Worm (Caenorhabditis elegans): ENCODE measurements around the gene dop-2.

dop-2 gene

ce11 chrV:9570197-9570596 is 38.2 kb upstream of the dop-2 start, which contains the start of gene F25B3.5:
F25B3.5 (minus strand) TSS chrV:9570297.
- TF ChIP-seq fkh-8 (tag; optimal IDR thresholded peaks at IDR 0.05), result no peak
- TF ChIP-seq hlh-4 (tag; optimal IDR thresholded peaks at IDR 0.05), result no peak
- TF ChIP-seq elt-2 (tag; optimal IDR thresholded peaks at IDR 0.05), result peak; percentile 41
- TF ChIP-seq aly-2 (tag; optimal IDR thresholded peaks at IDR 0.05), result no peak
- no peak for TF ChIP-seq xbp-1 (tag; optimal IDR thresholded peaks at IDR 0.05)
- TF ChIP-seq hlh-17 (GFP tag; optimal IDR thresholded peaks at IDR 0.05; ENCODE audit: borderline replicate concordance), result no peak
- TF ChIP-seq dsc-1 (tag; optimal IDR thresholded peaks at IDR 0.05), result no peak

- TF ChIP-seq fkh-8 (tag; optimal IDR thresholded peaks at IDR 0.05), result no peak
- TF ChIP-seq lir-3 (tag; optimal IDR thresholded peaks at IDR 0.05; ENCODE audit: poor library complexity), result no peak
- peak; percentile 68 for TF ChIP-seq elt-2 (tag; optimal IDR thresholded peaks at IDR 0.05)
- TF ChIP-seq nhr-71 (tag; optimal IDR thresholded peaks at IDR 0.05), result no peak
Measured at ce11 chrV:9571056-9571455, 37.3 kb upstream of the dop-2 start.

ce11 chrV:9571673-9572072 is 36.7 kb upstream of the dop-2 start:
- no peak for TF ChIP-seq lin-15B (tag; optimal IDR thresholded peaks at IDR 0.05)
- peak; percentile 30 for TF ChIP-seq blmp-1 (tag; optimal IDR thresholded peaks at IDR 0.05)

- no peak for TF ChIP-seq fkh-8 (tag; optimal IDR thresholded peaks at IDR 0.05)
- TF ChIP-seq nhr-11 (tag; optimal IDR thresholded peaks at IDR 0.05), result no peak
- no peak for TF ChIP-seq xbp-1 (tag; optimal IDR thresholded peaks at IDR 0.05)
- TF ChIP-seq ces-1 (GFP tag; optimal IDR thresholded peaks at IDR 0.05), result no peak
- TF ChIP-seq hlh-17 (GFP tag; optimal IDR thresholded peaks at IDR 0.05; ENCODE audit: borderline replicate concordance), result no peak
- no peak for TF ChIP-seq pqm-1 (tag; optimal IDR thresholded peaks at IDR 0.05)
Measured at ce11 chrV:9576991-9577390, 31.4 kb upstream of the dop-2 start, which contains the start of gene F25B3.2. F25B3.2 (plus strand) TSS chrV:9577291.

ce11 chrV:9582594-9583322 is 25.6 kb upstream of the dop-2 start, which contains the start of gene rtfo-1:
rtfo-1 (minus strand) TSS chrV:9582644.
- TF ChIP-seq hlh-17 (GFP tag; optimal IDR thresholded peaks at IDR 0.05; ENCODE audit: borderline replicate concordance) (no peak), swsn-7 (tag; optimal IDR thresholded peaks at IDR 0.05) (peak; percentile 56), lsy-2 (tag; optimal IDR thresholded peaks at IDR 0.05) (peak; percentile 36 to 41), nhr-71 (tag; optimal IDR thresholded peaks at IDR 0.05) (peak; percentile 58), irx-1 (tag; optimal IDR thresholded peaks at IDR 0.05) (peak; percentile 30), tbx-2 (tag; optimal IDR thresholded peaks at IDR 0.05) (peak; percentile 39), nhr-90 (tag; optimal IDR thresholded peaks at IDR 0.05; ENCODE audit: poor library complexity) (peak; percentile 69), hpl-2 (GFP tag; optimal IDR thresholded peaks at IDR 0.05) (peak; percentile 38), lir-3 (tag; optimal IDR thresholded peaks at IDR 0.05; ENCODE audit: poor library complexity) (peak; percentile 31), mdl-1 (tag; optimal IDR thresholded peaks at IDR 0.05) (peak in 1 of 2 experiments; percentile 48), nhr-77 (tag; optimal IDR thresholded peaks at IDR 0.05) (no peak), lin-13 (GFP tag; optimal IDR thresholded peaks at IDR 0.05) (peak; percentile 38), unc-98 (GFP tag; IDR thresholded peaks at IDR 0.05) (no peak), xbp-1 (tag; optimal IDR thresholded peaks at IDR 0.05) (peak; percentile 54), dpl-1 (GFP tag; optimal IDR thresholded peaks at IDR 0.05) (peak; percentile 30 to 50 (median 47)), unc-86 (tag; optimal IDR thresholded peaks at IDR 0.05) (peak; percentile 23), egl-27 (tag; optimal IDR thresholded peaks at IDR 0.05) (no peak), lin-14 (GFP tag; optimal IDR thresholded peaks at IDR 0.05) (peak; percentile 41), zip-4 (GFP tag; optimal IDR thresholded peaks at IDR 0.05) (peak; percentile 16), ztf-11 (tag; optimal IDR thresholded peaks at IDR 0.05) (peak in 1 of 2 experiments; percentile 7), nhr-47 (tag; optimal IDR thresholded peaks at IDR 0.05) (peak; percentile 58), nhr-20 (tag; optimal IDR thresholded peaks at IDR 0.05) (peak; percentile 45), nhr-85 (tag) (peak; percentile 75), nhr-19 (GFP tag; conservative IDR thresholded peaks at IDR 0.05) (peak; percentile 29), rnt-1 (tag; optimal IDR thresholded peaks at IDR 0.05) (peak; percentile 62), zag-1 (tag; optimal IDR thresholded peaks at IDR 0.05) (no peak), mep-1 (tag; optimal IDR thresholded peaks at IDR 0.05) (peak; percentile 46), ceh-82 (tag; optimal IDR thresholded peaks at IDR 0.05) (peak; percentile 7 to 36 (median 35)), C04F5.9 (tag; optimal IDR thresholded peaks at IDR 0.05) (no peak), isw-1 (GFP tag; IDR thresholded peaks at IDR 0.05) (no peak), nhr-28 (tag; optimal IDR thresholded peaks at IDR 0.05) (no peak), ztf-4 (tag; optimal IDR thresholded peaks at IDR 0.05) (peak; percentile 47)

All from whole organism, L1 larva.